Fruit fly (Drosophila melanogaster) whole organism, wandering third instar larva: ENCODE results near the gene CG31253.

Experiments used
- Abd-B ChIP-seq: fragments of >200 bp; optimal IDR thresholded peaks from 2 replicates; lab custom pipeline; 2017; ENCODE audit warnings: missing biosample characterization, missing genetic modification characterization
- CG9705 ChIP-seq: fragments of 200-800 bp; sonication (Bioruptor generic); optimal IDR thresholded peaks from 2 replicates; lab custom pipeline; 2018; ENCODE audit warnings: missing biosample characterization, mild to moderate bottlenecking, missing genetic modification characterization
- Dif ChIP-seq: fragments of 200-275, 200-300 bp; sonication (Bioruptor generic); optimal IDR thresholded peaks from 2 replicates; lab custom pipeline; 2018; ENCODE audit warnings: missing biosample characterization, missing genetic modification characterization; ENCODE audit not compliant: partially characterized antibody
- HLH106 ChIP-seq: fragments of 200-800 bp; optimal IDR thresholded peaks from 3 replicates; lab custom pipeline; 2019; ENCODE audit warnings: missing biosample characterization, mild to moderate bottlenecking, missing genetic modification characterization, moderate library complexity
- Hr83 ChIP-seq: fragments of 200-300 bp; sonication (Bioruptor generic); optimal IDR thresholded peaks from 2 replicates; lab custom pipeline; 2016; ENCODE audit warnings: missing biosample characterization, mild to moderate bottlenecking, missing genetic modification characterization, moderate library complexity; ENCODE audit not compliant: poor library complexity, severe bottlenecking
- Jra ChIP-seq: sonication (Bioruptor generic); optimal IDR thresholded peaks from 2 replicates; lab custom pipeline; 2016; ENCODE audit warnings: missing biosample characterization, missing genetic modification characterization
- dl ChIP-seq, 2 experiments: fragments of 175-275, 200-275 bp in 1 of 2; fragments of 200-275 bp in 1 of 2; sonication (Bioruptor generic); optimal IDR thresholded peaks; lab custom pipeline; 2018; ENCODE audit warnings: mild to moderate bottlenecking in 2 of 2, missing biosample characterization in 2 of 2, missing genetic modification characterization in 2 of 2, moderate library complexity in 2 of 2; ENCODE audit not compliant: partially characterized antibody in 2 of 2, insufficient read depth in 1 of 2
- foxo ChIP-seq, 2 experiments: fragments of 200-800 bp; sonication (Bioruptor generic); optimal IDR thresholded peaks; 2 replicates in 1 of 2; 3 replicates in 1 of 2; lab custom pipeline; 2016 to 2017; ENCODE audit warnings: missing biosample characterization in 2 of 2, missing genetic modification characterization in 2 of 2
- pan ChIP-seq: fragments of >200 bp; optimal IDR thresholded peaks from 2 replicates; lab custom pipeline; 2017
- psq ChIP-seq: fragments of 200-800 bp; sonication (Bioruptor generic); optimal IDR thresholded peaks from 3 replicates; lab custom pipeline; 2017; ENCODE audit warnings: missing biosample characterization, mild to moderate bottlenecking, missing genetic modification characterization, moderate library complexity
- rgr ChIP-seq: fragments of 200-800 bp; sonication (Bioruptor generic); optimal IDR thresholded peaks from 3 replicates; lab custom pipeline; 2016; ENCODE audit warnings: missing biosample characterization, mild to moderate bottlenecking, missing genetic modification characterization
- usp ChIP-seq: fragments of >200 bp; optimal IDR thresholded peaks from 2 replicates; lab custom pipeline; 2017; ENCODE audit warnings: missing biosample characterization, missing genetic modification characterization

DNA sequence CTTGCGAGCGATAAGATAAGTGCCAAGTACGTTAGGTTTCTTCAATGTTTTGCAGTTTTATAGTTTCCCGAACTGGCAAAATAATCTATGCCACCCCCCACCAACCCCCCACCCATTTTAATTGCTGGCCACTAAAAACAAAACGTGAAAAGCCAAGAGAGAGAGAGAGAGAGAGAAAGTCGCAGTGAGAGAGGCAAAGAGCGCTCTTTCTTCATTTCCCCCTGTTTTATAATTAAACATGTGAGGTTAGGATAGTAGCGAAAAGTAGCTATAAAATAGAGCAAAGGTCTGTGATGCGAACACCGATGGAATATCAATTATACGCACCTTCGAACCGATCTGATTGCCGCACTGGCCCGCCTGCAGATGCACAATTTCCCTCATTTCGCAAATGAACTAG, 27.4 kb upstream of the CG31253 start:
- no peak for TF ChIP-seq Hr83 (GFP tag; lab: Kevin White, UChicago)
- no peak for TF ChIP-seq foxo (GFP tag; optimal IDR thresholded peaks at IDR 0.05; lab: Kevin White, UChicago)
- no peak for TF ChIP-seq psq (GFP tag; lab: Kevin White, UChicago)
- no peak for TF ChIP-seq Abd-B
- no peak for TF ChIP-seq dl (GFP tag; optimal IDR thresholded peaks at IDR 0.05; lab: Kevin White, UChicago; ENCODE audit: insufficient read depth in 1 of 2, partially characterized antibody in 2 of 2)
- TF ChIP-seq usp (GFP tag; lab: Kevin White, UChicago) = no peak
- TF ChIP-seq pan (lab: Kevin White, UChicago) = no peak
- no peak for TF ChIP-seq rgr (GFP tag; lab: Kevin White, UChicago)
- TF ChIP-seq HLH106 (tag; lab: Kevin White, UChicago) = no peak
- TF ChIP-seq Jra (GFP tag; lab: Kevin White, UChicago) = no peak
- TF ChIP-seq Dif (GFP tag; lab: Kevin White, UChicago) = no peak
- no peak for TF ChIP-seq CG9705 (GFP tag; lab: Kevin White, UChicago)
